Worm (Caenorhabditis elegans) whole organism, L4 larva: ENCODE data around the gene T12G3.4.

Source experiments
- F49E8.2 ChIP-seq: sonication (generic microtip); optimal IDR thresholded peaks from 2 replicates; lab custom pipeline; 2016; ENCODE audit warnings: missing compliant biosample characterization, mild to moderate bottlenecking, missing genetic modification characterization, borderline replicate concordance
- R02D3.7 ChIP-seq: fragments of 150-350 bp; sonication (generic microtip); optimal IDR thresholded peaks from 3 replicates; lab custom pipeline; 2014; ENCODE audit warnings: missing biosample characterization, missing genetic modification characterization
- Y105C5A.15 ChIP-seq: fragments of 200-800 bp; sonication (Bioruptor generic); IDR thresholded peaks from 2 replicates; pipeline ENCODE4 v1.3.6; 2022; ENCODE audit warnings: missing genetic modification characterization, missing compliant biosample characterization
- aha-1 ChIP-seq: fragments of 150-350 bp; peaks from one replicate; lab custom pipeline; 2014; ENCODE audit warnings: missing biosample characterization, missing genetic modification characterization
- attf-4 ChIP-seq: sonication (generic microtip); optimal IDR thresholded peaks from 3 replicates; lab custom pipeline; 2017; ENCODE audit warnings: missing biosample characterization, missing genetic modification characterization
- ceh-20 ChIP-seq: fragments of 200-800 bp; sonication (Bioruptor generic); IDR thresholded peaks from 2 replicates; pipeline ENCODE4 v1.3.6; 2022; ENCODE audit warnings: missing genetic modification reagents, missing genetic modification characterization, missing compliant biosample characterization
- ces-1 ChIP-seq: fragments of 150-350 bp; sonication (generic microtip); optimal IDR thresholded peaks from 4 replicates; lab custom pipeline; 2014; ENCODE audit warnings: missing biosample characterization, missing genetic modification reagents, missing genetic modification characterization
- ctbp-1 ChIP-seq: fragments of 200-800 bp; sonication (Bioruptor generic); IDR thresholded peaks from 2 replicates; pipeline ENCODE4 v1.3.6; 2022; ENCODE audit warnings: missing genetic modification reagents, missing genetic modification characterization, missing compliant biosample characterization
- daf-19 ChIP-seq: fragments of 200-800 bp; sonication (Bioruptor generic); conservative IDR thresholded peaks from 2 replicates; pipeline ENCODE4 v1.3.6; 2022; ENCODE audit warnings: missing genetic modification characterization, missing compliant biosample characterization
- dpl-1 ChIP-seq: fragments of 150-350 bp; optimal IDR thresholded peaks from 2 replicates; lab custom pipeline; 2014; ENCODE audit warnings: missing biosample characterization, missing genetic modification reagents, missing genetic modification characterization
- dve-1 ChIP-seq: sonication (generic microtip); optimal IDR thresholded peaks from 2 replicates; lab custom pipeline; 2017; ENCODE audit warnings: antibody characterized with exemption, mild to moderate bottlenecking, missing genetic modification characterization, missing compliant biosample characterization; ENCODE audit not compliant: insufficient read depth
- fkh-10 ChIP-seq: fragments of 150-350 bp; optimal IDR thresholded peaks from 2 replicates; lab custom pipeline; 2014; ENCODE audit warnings: missing biosample characterization, missing genetic modification reagents, missing genetic modification characterization
- gei-8 ChIP-seq: fragments of 200-800 bp; sonication (Bioruptor generic); optimal IDR thresholded peaks from 2 replicates; lab custom pipeline; 2018; ENCODE audit warnings: mild to moderate bottlenecking, missing genetic modification characterization, missing compliant biosample characterization
- hlh-30 ChIP-seq: sonication (generic microtip); optimal IDR thresholded peaks from 2 replicates; lab custom pipeline; 2017; ENCODE audit warnings: antibody characterized with exemption, mild to moderate bottlenecking, missing genetic modification characterization, missing compliant biosample characterization; ENCODE audit not compliant: insufficient read depth
- jun-1 ChIP-seq: fragments of 150-350 bp; optimal IDR thresholded peaks from 2 replicates; lab custom pipeline; 2014; ENCODE audit warnings: missing biosample characterization, missing genetic modification reagents, missing genetic modification characterization
- lin-1 ChIP-seq: fragments of 200-800 bp; sonication (Bioruptor generic); IDR thresholded peaks from 2 replicates; pipeline ENCODE4 v1.3.6; 2022; ENCODE audit warnings: missing genetic modification reagents, missing genetic modification characterization, missing compliant biosample characterization
- lin-38 ChIP-seq: fragments of 200-800 bp; sonication (Bioruptor generic); IDR thresholded peaks from 2 replicates; pipeline ENCODE4 v1.3.6; 2022; ENCODE audit warnings: missing genetic modification reagents, missing genetic modification characterization, missing compliant biosample characterization
- lin-39 ChIP-seq: fragments of 150-350 bp; optimal IDR thresholded peaks from 2 replicates; lab custom pipeline; 2014; ENCODE audit warnings: missing biosample characterization, missing genetic modification reagents, missing genetic modification characterization
- mdl-1 ChIP-seq, 2 experiments: fragments of 150-350 bp in 1 of 2; sonication (generic microtip) in 1 of 2; optimal IDR thresholded peaks; 2 replicates each; lab custom pipeline; 2014 to 2017; ENCODE audit warnings: missing biosample characterization in 2 of 2, missing genetic modification characterization in 2 of 2
- mep-1 ChIP-seq: fragments of 150-350 bp; sonication (generic microtip); optimal IDR thresholded peaks from 3 replicates; lab custom pipeline; 2014; ENCODE audit warnings: missing biosample characterization, missing genetic modification characterization
- mes-2 ChIP-seq: sonication (generic microtip); optimal IDR thresholded peaks from 2 replicates; lab custom pipeline; 2016; ENCODE audit warnings: missing genotype, mild to moderate bottlenecking, missing genetic modification characterization, missing compliant biosample characterization; ENCODE audit not compliant: poor library complexity, severe bottlenecking
- nhr-11 ChIP-seq: fragments of 150-350 bp; optimal IDR thresholded peaks from 2 replicates; lab custom pipeline; 2014; ENCODE audit warnings: missing biosample characterization, missing genetic modification characterization
- nhr-111 ChIP-seq: fragments of 200-800 bp; sonication (Bioruptor generic); optimal IDR thresholded peaks from 2 replicates; lab custom pipeline; 2018; ENCODE audit warnings: mild to moderate bottlenecking, missing genetic modification characterization, missing compliant biosample characterization
- nhr-25 ChIP-seq: sonication (generic microtip); optimal IDR thresholded peaks from 2 replicates; lab custom pipeline; 2017; ENCODE audit warnings: missing genetic modification characterization, mild to moderate bottlenecking, missing compliant biosample characterization, antibody characterized with exemption, moderate library complexity, borderline replicate concordance; ENCODE audit not compliant: insufficient read depth
- nhr-48 ChIP-seq: sonication (generic microtip); optimal IDR thresholded peaks from 2 replicates; lab custom pipeline; 2016; ENCODE audit warnings: mild to moderate bottlenecking, missing genetic modification characterization, missing compliant biosample characterization
- pqm-1 ChIP-seq: sonication (generic microtip); optimal IDR thresholded peaks from 2 replicates; lab custom pipeline; 2017; ENCODE audit warnings: missing biosample characterization, missing genetic modification characterization
- sdz-12 ChIP-seq: fragments of 200-800 bp; sonication (Bioruptor generic); optimal IDR thresholded peaks from 2 replicates; lab custom pipeline; 2018; ENCODE audit warnings: mild to moderate bottlenecking, missing genetic modification characterization, missing compliant biosample characterization
- skn-1 ChIP-seq: fragments of 150-350 bp; optimal IDR thresholded peaks from 2 replicates; lab custom pipeline; 2014; ENCODE audit warnings: missing biosample characterization, missing genetic modification characterization
- spr-1 ChIP-seq: sonication (generic microtip); optimal IDR thresholded peaks from 2 replicates; lab custom pipeline; 2016; ENCODE audit warnings: mild to moderate bottlenecking, missing genetic modification characterization, missing compliant biosample characterization
- tra-1 ChIP-seq: fragments of 200-800 bp; sonication (Bioruptor generic); IDR thresholded peaks from 2 replicates; pipeline ENCODE4 v1.3.6; 2022; ENCODE audit warnings: missing genetic modification reagents, missing genetic modification characterization, missing compliant biosample characterization
- unc-130 ChIP-seq: sonication (generic microtip); optimal IDR thresholded peaks from 2 replicates; lab custom pipeline; 2016; ENCODE audit warnings: missing genetic modification reagents, missing genetic modification characterization, missing compliant biosample characterization
- vab-7 ChIP-seq: fragments of 200-800 bp; sonication (Bioruptor generic); IDR thresholded peaks from 2 replicates; pipeline ENCODE4 v1.3.6; 2022; ENCODE audit warnings: missing genetic modification reagents, missing genetic modification characterization, missing compliant biosample characterization
- zfp-2 ChIP-seq: sonication (generic microtip); optimal IDR thresholded peaks from 2 replicates; lab custom pipeline; 2016; ENCODE audit warnings: mild to moderate bottlenecking, missing genetic modification characterization, missing compliant biosample characterization
- zip-11 ChIP-seq: fragments of 200-800 bp; sonication (Bioruptor generic); IDR thresholded peaks from 2 replicates; pipeline ENCODE4 v1.3.6; 2022; ENCODE audit warnings: missing genetic modification characterization, missing compliant biosample characterization

Gene T12G3.4

DNA sequence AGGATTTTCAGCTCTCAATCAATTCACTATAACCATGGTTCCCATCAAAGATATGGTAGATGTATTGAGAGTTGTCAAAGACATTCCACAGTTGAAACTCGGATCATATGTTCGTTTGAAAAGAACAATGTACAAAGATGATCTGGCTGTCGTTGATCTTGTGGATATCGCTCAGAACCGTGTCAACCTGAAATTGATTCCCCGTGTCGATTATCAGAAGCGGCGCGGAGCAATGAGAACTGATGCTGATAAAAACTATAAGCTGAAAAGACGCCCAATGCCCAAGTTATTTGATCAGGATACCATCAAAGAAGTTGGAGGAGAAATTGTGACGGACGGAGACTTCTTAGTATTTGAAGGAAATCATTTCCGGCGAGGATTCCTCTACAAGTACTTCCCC is 4.4 kb downstream of the T12G3.4 start:
- no peak for TF ChIP-seq F49E8.2 (tag; lab: Kevin White, UChicago)
- no peak for TF ChIP-seq unc-130 (GFP tag; lab: Kevin White, UChicago)
- peak; percentile 96 for TF ChIP-seq aha-1 (tag; lab: Kevin White, UChicago)
- TF ChIP-seq nhr-111 (GFP tag; lab: Kevin White, UChicago), result no peak

DNA sequence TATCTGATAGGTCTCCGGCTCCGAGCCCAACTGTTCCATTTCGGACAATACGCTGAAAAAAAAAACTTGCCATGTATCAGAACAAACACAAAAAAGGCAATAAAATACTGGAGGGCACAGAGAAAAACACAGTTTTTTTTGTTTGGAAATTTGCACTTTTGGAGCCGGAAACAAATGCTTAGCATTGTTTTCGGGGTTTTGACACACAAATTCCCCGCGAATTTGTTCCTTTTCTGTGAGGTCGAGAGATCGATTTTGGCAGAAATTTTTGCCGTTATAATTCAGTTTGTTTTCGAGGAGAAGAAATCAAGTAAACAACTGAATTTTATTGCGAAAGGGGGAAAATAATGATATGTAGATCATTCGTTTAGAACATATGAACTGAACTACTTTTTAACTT is 8.5 kb downstream of the T12G3.4 start, which contains the start of gene K08E4.2:
K08E4.2 (minus strand) TSS at position 54 of the 400 bp plus-strand sequence.
- no peak for TF ChIP-seq zip-11 (GFP tag; lab: Robert Waterston, UW)
- no peak for TF ChIP-seq zfp-2 (tag; lab: Kevin White, UChicago)
- TF ChIP-seq aha-1 (tag; lab: Kevin White, UChicago), result no peak
- TF ChIP-seq ctbp-1 (GFP tag; lab: Robert Waterston, UW), result no peak

DNA sequence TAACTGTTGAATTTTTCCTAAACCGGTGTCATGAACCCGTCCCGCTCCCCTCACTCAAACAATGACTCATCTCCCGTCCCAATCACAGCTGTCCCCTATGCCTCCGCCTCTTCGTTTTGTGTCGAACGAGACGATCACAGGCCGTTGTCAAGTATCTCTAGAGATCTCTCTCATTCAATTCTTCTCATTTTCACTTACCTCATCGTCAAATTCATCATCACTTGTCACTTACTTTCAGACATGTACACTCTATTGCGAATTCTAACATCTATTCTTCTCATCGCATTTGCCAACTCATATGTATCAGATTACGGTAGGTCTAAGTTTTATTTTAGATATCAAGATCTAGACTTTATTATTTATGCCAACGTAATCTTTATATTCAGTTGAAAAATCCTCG is 9.5 kb downstream of the T12G3.4 start, which contains the start of gene K08E4.3:
K08E4.3 (plus strand) TSS at position 235 of the 400 bp plus-strand sequence.
- TF ChIP-seq mdl-1 (tag; optimal IDR thresholded peaks at IDR 0.05; lab: Kevin White, UChicago), result no peak
- no peak for TF ChIP-seq nhr-48
- no peak for TF ChIP-seq zip-11 (GFP tag; lab: Robert Waterston, UW)
- no peak for TF ChIP-seq mep-1
- TF ChIP-seq lin-39, result no peak
- peak; percentile 8 for TF ChIP-seq mes-2 (tag; lab: Kevin White, UChicago)
- TF ChIP-seq, all 104 proteins: peak for 1

DNA sequence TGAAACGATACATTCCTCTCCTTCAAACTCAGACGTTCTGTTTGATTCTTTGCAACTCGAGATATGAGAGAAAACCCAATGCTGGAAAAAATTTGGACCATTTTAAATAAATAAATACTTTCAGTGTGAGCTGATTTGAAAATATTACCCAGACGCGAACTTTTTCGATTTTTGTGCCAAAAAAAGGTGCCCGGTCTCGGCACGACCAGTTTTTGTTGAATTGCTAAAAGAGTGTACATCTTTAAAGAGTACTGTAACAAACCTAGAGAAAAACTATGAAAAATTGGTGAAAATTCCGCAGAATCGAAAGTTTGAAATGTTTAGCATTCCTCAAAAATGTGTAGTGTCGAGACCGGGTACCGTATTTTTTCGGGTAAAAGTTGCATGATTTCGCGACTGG is 13.2 kb downstream of the T12G3.4 start, which contains the start of gene K08E4.8:
K08E4.8 (minus strand) TSS at position 101 of the 400 bp plus-strand sequence.
- TF ChIP-seq nhr-48, result no peak
- TF ChIP-seq dpl-1 (GFP tag; lab: Kevin White, UChicago), result no peak
- TF ChIP-seq dve-1, result no peak
- TF ChIP-seq lin-38 (GFP tag; lab: Robert Waterston, UW), result no peak
- TF ChIP-seq ceh-20 (GFP tag; lab: Robert Waterston, UW), result no peak
- no peak for TF ChIP-seq ces-1 (GFP tag; lab: Kevin White, UChicago)
- no peak for TF ChIP-seq nhr-25
- no peak for TF ChIP-seq lin-1 (GFP tag; lab: Robert Waterston, UW)
- TF ChIP-seq spr-1 (tag; lab: Kevin White, UChicago), result no peak
- no peak for TF ChIP-seq tra-1 (GFP tag; lab: Robert Waterston, UW)
- TF ChIP-seq attf-4 (tag; lab: Kevin White, UChicago), result no peak
- no peak for TF ChIP-seq fkh-10 (GFP tag; lab: Kevin White, UChicago)
- no peak for TF ChIP-seq hlh-30 (tag; lab: Kevin White, UChicago)
- no peak for TF ChIP-seq Y105C5A.15 (GFP tag; lab: Robert Waterston, UW)
- no peak for TF ChIP-seq vab-7 (GFP tag; lab: Robert Waterston, UW)
- no peak for TF ChIP-seq skn-1 (tag; lab: Kevin White, UChicago)
- TF ChIP-seq gei-8, result no peak
- TF ChIP-seq aha-1 (tag; lab: Kevin White, UChicago), result no peak

DNA sequence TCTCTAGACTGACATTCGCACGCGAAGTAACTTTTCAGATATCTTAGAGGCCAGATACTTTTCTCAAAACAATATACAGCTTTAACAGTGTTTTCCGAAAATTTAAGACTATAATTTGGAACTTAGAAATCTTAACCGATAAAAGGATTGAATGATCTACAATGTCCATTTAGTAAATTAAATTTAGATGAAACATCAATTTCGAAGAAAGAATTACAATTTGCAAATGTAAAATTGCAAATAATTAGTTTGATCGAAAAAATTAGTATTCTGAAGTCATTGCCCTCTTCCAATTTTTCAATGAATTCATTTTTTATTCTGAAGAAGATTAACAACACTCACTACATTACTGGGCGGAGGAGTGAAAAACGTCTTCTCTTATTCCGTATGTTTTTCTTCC is 20.5 kb downstream of the T12G3.4 start, which contains the start of gene bath-37:
bath-37 (plus strand) TSS at position 301 of the 400 bp plus-strand sequence.
- TF ChIP-seq nhr-11 (tag; lab: Kevin White, UChicago) (no peak), jun-1 (no peak), R02D3.7 (no peak), lin-1 (GFP tag; lab: Robert Waterston, UW) (no peak), pqm-1 (tag; lab: Kevin White, UChicago) (no peak), daf-19 (GFP tag; lab: Robert Waterston, UW) (no peak), sdz-12 (GFP tag; lab: Kevin White, UChicago) (no peak)
- TF ChIP-seq, all 104 proteins: peak for 0
